Worm (Caenorhabditis elegans) whole organism, L4 larva: ENCODE results near the gene T21B10.4.

Experiments
- R02D3.7 ChIP-seq: fragments of 150-350 bp; sonication (generic microtip); optimal IDR thresholded peaks from 3 replicates; lab custom pipeline; 2014; ENCODE audit warnings: missing biosample characterization, missing genetic modification characterization
- cey-2 ChIP-seq: sonication (generic microtip); optimal IDR thresholded peaks from 3 replicates; lab custom pipeline; 2017; ENCODE audit warnings: missing genetic modification characterization, mild to moderate bottlenecking, missing compliant biosample characterization, antibody characterized with exemption, borderline replicate concordance; ENCODE audit not compliant: insufficient read depth
- daf-16 ChIP-seq, 3 experiments: sonication (generic microtip); optimal IDR thresholded peaks; 2 replicates each; lab custom pipeline; 2016 to 2017; ENCODE audit warnings: missing genetic modification characterization in 3 of 3, missing genetic modification reagents in 3 of 3, mild to moderate bottlenecking in 2 of 3, missing compliant biosample characterization in 2 of 3, missing biosample characterization in 1 of 3, moderate library complexity in 1 of 3
- dmd-6 ChIP-seq: fragments of 200-800 bp; sonication (Bioruptor generic); IDR thresholded peaks from 2 replicates; pipeline ENCODE4 v1.3.6; 2022; ENCODE audit warnings: missing genetic modification reagents, missing genetic modification characterization, missing compliant biosample characterization
- duxl-1 ChIP-seq: sonication (generic microtip); optimal IDR thresholded peaks from 2 replicates; lab custom pipeline; 2016; ENCODE audit warnings: mild to moderate bottlenecking, missing genetic modification characterization, moderate library complexity, missing compliant biosample characterization; ENCODE audit not compliant: poor library complexity
- dve-1 ChIP-seq: sonication (generic microtip); optimal IDR thresholded peaks from 2 replicates; lab custom pipeline; 2017; ENCODE audit warnings: antibody characterized with exemption, mild to moderate bottlenecking, missing genetic modification characterization, missing compliant biosample characterization; ENCODE audit not compliant: insufficient read depth
- fos-1 ChIP-seq: fragments of 150-350 bp; optimal IDR thresholded peaks from 2 replicates; lab custom pipeline; 2014; ENCODE audit warnings: missing biosample characterization, missing genetic modification characterization
- hlh-11 ChIP-seq: fragments of 200-800 bp; sonication (Bioruptor generic); optimal IDR thresholded peaks from 2 replicates; lab custom pipeline; 2018; ENCODE audit warnings: mild to moderate bottlenecking, missing genetic modification characterization, missing compliant biosample characterization
- hlh-30 ChIP-seq: sonication (generic microtip); optimal IDR thresholded peaks from 2 replicates; lab custom pipeline; 2017; ENCODE audit warnings: antibody characterized with exemption, mild to moderate bottlenecking, missing genetic modification characterization, missing compliant biosample characterization; ENCODE audit not compliant: insufficient read depth
- lin-38 ChIP-seq: fragments of 200-800 bp; sonication (Bioruptor generic); IDR thresholded peaks from 2 replicates; pipeline ENCODE4 v1.3.6; 2022; ENCODE audit warnings: missing genetic modification reagents, missing genetic modification characterization, missing compliant biosample characterization
- madf-9 ChIP-seq: fragments of 200-800 bp; sonication (Bioruptor generic); conservative IDR thresholded peaks from 2 replicates; pipeline ENCODE4 v1.3.6; 2022; ENCODE audit warnings: missing genetic modification reagents, missing genetic modification characterization, missing compliant biosample characterization
- mdl-1 ChIP-seq, 2 experiments: fragments of 150-350 bp in 1 of 2; sonication (generic microtip) in 1 of 2; optimal IDR thresholded peaks; 2 replicates each; lab custom pipeline; 2014 to 2017; ENCODE audit warnings: missing biosample characterization in 2 of 2, missing genetic modification characterization in 2 of 2
- nhr-237 ChIP-seq: sonication (generic microtip); optimal IDR thresholded peaks from 2 replicates; lab custom pipeline; 2017; ENCODE audit warnings: missing biosample characterization, missing genetic modification characterization
- nhr-28 ChIP-seq: fragments of 150-350 bp; optimal IDR thresholded peaks from 2 replicates; lab custom pipeline; 2014; ENCODE audit warnings: missing biosample characterization, missing genetic modification characterization
- nhr-77 ChIP-seq: fragments of 150-350 bp; optimal IDR thresholded peaks from 2 replicates; lab custom pipeline; 2014; ENCODE audit warnings: missing biosample characterization, missing genetic modification characterization
- php-3 ChIP-seq: fragments of 200-800 bp; sonication (Bioruptor generic); IDR thresholded peaks from 2 replicates; pipeline ENCODE4 v1.3.6; 2022; ENCODE audit warnings: missing genetic modification reagents, missing genetic modification characterization, missing compliant biosample characterization
- pqm-1 ChIP-seq: sonication (generic microtip); optimal IDR thresholded peaks from 2 replicates; lab custom pipeline; 2017; ENCODE audit warnings: missing biosample characterization, missing genetic modification characterization
- tra-1 ChIP-seq: fragments of 200-800 bp; sonication (Bioruptor generic); IDR thresholded peaks from 2 replicates; pipeline ENCODE4 v1.3.6; 2022; ENCODE audit warnings: missing genetic modification reagents, missing genetic modification characterization, missing compliant biosample characterization
- zip-11 ChIP-seq: fragments of 200-800 bp; sonication (Bioruptor generic); IDR thresholded peaks from 2 replicates; pipeline ENCODE4 v1.3.6; 2022; ENCODE audit warnings: missing genetic modification characterization, missing compliant biosample characterization
- ztf-11 ChIP-seq: fragments of 150-350 bp; optimal IDR thresholded peaks from 2 replicates; lab custom pipeline; 2014; ENCODE audit warnings: missing biosample characterization, missing genetic modification characterization

T21B10.4 gene

ce11 chrII:8989444-8989843 lies 48.8 kb downstream of the T21B10.4 start, which contains the start of gene C18E9.9 (continued):
- TF ChIP-seq nhr-28 (tag; lab: Kevin White, UChicago) (peak; percentile 3), daf-16 (GFP tag; optimal IDR thresholded peaks at IDR 0.05; lab: Kevin White, UChicago) (no peak), daf-16 (tag; optimal IDR thresholded peaks at IDR 0.05; lab: Kevin White, UChicago) (peak; percentile 38)
- TF ChIP-seq, all 104 proteins: peak for 5

- TF ChIP-seq duxl-1 (tag; lab: Kevin White, UChicago) (no peak), lin-38 (GFP tag; lab: Robert Waterston, UW) (no peak), dve-1 (tag; lab: Kevin White, UChicago) (peak; percentile 68), daf-16 (GFP tag; optimal IDR thresholded peaks at IDR 0.05; lab: Kevin White, UChicago) (no peak), daf-16 (tag; optimal IDR thresholded peaks at IDR 0.05; lab: Kevin White, UChicago) (peak; percentile 78), nhr-77 (tag; lab: Kevin White, UChicago) (peak; percentile 47), hlh-11 (tag; lab: Kevin White, UChicago) (peak; percentile 58), nhr-28 (tag; lab: Kevin White, UChicago) (peak; percentile 55), nhr-237 (tag; lab: Kevin White, UChicago) (no peak), fos-1 (tag; lab: Kevin White, UChicago) (no peak), tra-1 (GFP tag; lab: Robert Waterston, UW) (no peak), pqm-1 (tag; lab: Kevin White, UChicago) (peak; percentile 3), hlh-30 (tag; lab: Kevin White, UChicago) (no peak), madf-9 (no peak), dmd-6 (GFP tag; lab: Robert Waterston, UW) (peak; percentile 38)
- TF ChIP-seq, all 104 proteins: peak for 7
Observed at ce11 chrII:8990267-8990666, 49.6 kb downstream of the T21B10.4 start.

- no peak for TF ChIP-seq R02D3.7 (tag; lab: Kevin White, UChicago)
- TF ChIP-seq php-3 (GFP tag; lab: Robert Waterston, UW): no peak
- TF ChIP-seq zip-11 (GFP tag; lab: Robert Waterston, UW): no peak
- peak; percentile 72 for TF ChIP-seq nhr-28 (tag; lab: Kevin White, UChicago)
- TF ChIP-seq dve-1 (tag; lab: Kevin White, UChicago): peak; percentile 46
- TF ChIP-seq cey-2 (tag; lab: Kevin White, UChicago): no peak
- peak; percentile 42; the same call in 1 of the 2 replicates for TF ChIP-seq dmd-6 (GFP tag; lab: Robert Waterston, UW)
- TF ChIP-seq mdl-1 (tag; optimal IDR thresholded peaks at IDR 0.05; lab: Kevin White, UChicago): peak in 1 of 2 experiments; percentile 18
- TF ChIP-seq hlh-11 (tag; lab: Kevin White, UChicago): peak; percentile 60
- peak; percentile 15 for TF ChIP-seq hlh-30 (tag; lab: Kevin White, UChicago)
- no peak for TF ChIP-seq ztf-11 (tag; lab: Kevin White, UChicago)
- TF ChIP-seq daf-16 (GFP tag; optimal IDR thresholded peaks at IDR 0.05; lab: Kevin White, UChicago): no peak
- peak; percentile 54 for TF ChIP-seq daf-16 (tag; optimal IDR thresholded peaks at IDR 0.05; lab: Kevin White, UChicago)
- TF ChIP-seq pqm-1 (tag; lab: Kevin White, UChicago): peak; percentile 71
Observed at ce11 chrII:8991602-8992001, 50.9 kb downstream of the T21B10.4 start.
